Worm (Caenorhabditis elegans): Measurements from ENCODE around the gene srz-97.

Gene srz-97

ce11 chrV:14480533-14480932 lies 12.5 kb upstream of the srz-97 start:
- TF ChIP-seq fos-1 (tag; optimal IDR thresholded peaks at IDR 0.05) (no peak), snpc-4 (tag; optimal IDR thresholded peaks at IDR 0.05) (no peak), nhr-11 (tag; optimal IDR thresholded peaks at IDR 0.05) (no peak), lin-13 (GFP tag; optimal IDR thresholded peaks at IDR 0.05) (no peak), ztf-1 (GFP tag; conservative IDR thresholded peaks at IDR 0.05) (no peak), dmd-4 (tag; optimal IDR thresholded peaks at IDR 0.05) (no peak), zag-1 (tag; optimal IDR thresholded peaks at IDR 0.05) (no peak), ama-1 (optimal IDR thresholded peaks at IDR 0.05) (no peak), C34F6.9 (tag; optimal IDR thresholded peaks at IDR 0.05) (no peak), ztf-4 (tag; optimal IDR thresholded peaks at IDR 0.05) (no peak), unc-55 (GFP tag; optimal IDR thresholded peaks at IDR 0.05) (no peak), lin-39 (tag; optimal IDR thresholded peaks at IDR 0.05) (no peak), nhr-237 (tag; optimal IDR thresholded peaks at IDR 0.05) (no peak), lin-11 (tag; optimal IDR thresholded peaks at IDR 0.05) (no peak), nhr-129 (tag; optimal IDR thresholded peaks at IDR 0.05) (no peak)

DNA sequence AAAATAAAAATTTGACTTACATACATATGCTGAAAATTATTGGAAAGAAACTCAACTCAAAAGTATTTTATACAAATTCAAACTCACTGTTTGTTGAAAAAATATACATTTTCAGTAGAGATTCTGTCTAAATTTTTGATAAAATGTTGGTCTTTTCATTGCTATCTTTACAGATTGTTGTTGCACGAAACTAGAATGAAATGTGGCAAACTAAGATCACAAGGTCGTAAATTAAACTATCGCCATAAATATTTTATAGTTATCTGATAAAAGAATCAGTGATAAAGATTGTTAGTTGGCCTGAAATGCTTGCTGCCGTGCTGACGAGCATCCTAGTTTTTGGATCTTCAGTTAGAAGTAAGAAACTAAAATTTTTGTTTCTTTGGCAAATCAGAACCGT lies 10.9 kb upstream of the srz-97 start, which contains the start of gene clec-55:
Gene clec-55 (plus strand): TSS at position 301 of the 400 bp plus-strand sequence.
- TF ChIP-seq nhr-77 (tag; optimal IDR thresholded peaks at IDR 0.05) (no peak), egl-27 (tag; optimal IDR thresholded peaks at IDR 0.05) (no peak), nhr-23 (tag; optimal IDR thresholded peaks at IDR 0.05) (no peak), unc-55 (GFP tag; optimal IDR thresholded peaks at IDR 0.05) (no peak), gmeb-1 (tag; optimal IDR thresholded peaks at IDR 0.05) (no peak), sma-9 (GFP tag; optimal IDR thresholded peaks at IDR 0.05) (no peak), sma-9 (tag; optimal IDR thresholded peaks at IDR 0.05) (no peak), skn-1 (tag; optimal IDR thresholded peaks at IDR 0.05) (no peak), alr-1 (tag; optimal IDR thresholded peaks at IDR 0.05) (no peak), ceh-82 (tag; optimal IDR thresholded peaks at IDR 0.05) (no peak), nhr-237 (tag; optimal IDR thresholded peaks at IDR 0.05) (no peak), ztf-1 (GFP tag; conservative IDR thresholded peaks at IDR 0.05) (no peak), nhr-11 (tag; optimal IDR thresholded peaks at IDR 0.05) (no peak), ceh-16 (tag; optimal IDR thresholded peaks at IDR 0.05) (no peak), nhr-12 (tag; optimal IDR thresholded peaks at IDR 0.05) (no peak), unc-62 (GFP tag; optimal IDR thresholded peaks at IDR 0.05) (no peak), ztf-4 (tag; optimal IDR thresholded peaks at IDR 0.05) (no peak)

ce11 chrV:14476680-14477079 lies 8.6 kb upstream of the srz-97 start, which contains the start of gene clec-54:
TSS of gene clec-54 (plus strand) at chrV:14476903.
- no peak for TF ChIP-seq unc-55 (GFP tag; optimal IDR thresholded peaks at IDR 0.05)
- TF ChIP-seq crh-2 (tag; optimal IDR thresholded peaks at IDR 0.05) = peak; percentile 35

ce11 chrV:14474099-14474498 lies 6.1 kb upstream of the srz-97 start, which contains the start of gene clec-56:
TSS of gene clec-56 (plus strand) at chrV:14474399.
- TF ChIP-seq nhr-23 (tag; optimal IDR thresholded peaks at IDR 0.05) (no peak), elt-1 (tag; optimal IDR thresholded peaks at IDR 0.05) (no peak), nhr-25 (tag; optimal IDR thresholded peaks at IDR 0.05) (no peak), nhr-12 (tag; optimal IDR thresholded peaks at IDR 0.05) (no peak), mdl-1 (tag; optimal IDR thresholded peaks at IDR 0.05) (no peak), ceh-16 (tag; optimal IDR thresholded peaks at IDR 0.05) (no peak)

DNA sequence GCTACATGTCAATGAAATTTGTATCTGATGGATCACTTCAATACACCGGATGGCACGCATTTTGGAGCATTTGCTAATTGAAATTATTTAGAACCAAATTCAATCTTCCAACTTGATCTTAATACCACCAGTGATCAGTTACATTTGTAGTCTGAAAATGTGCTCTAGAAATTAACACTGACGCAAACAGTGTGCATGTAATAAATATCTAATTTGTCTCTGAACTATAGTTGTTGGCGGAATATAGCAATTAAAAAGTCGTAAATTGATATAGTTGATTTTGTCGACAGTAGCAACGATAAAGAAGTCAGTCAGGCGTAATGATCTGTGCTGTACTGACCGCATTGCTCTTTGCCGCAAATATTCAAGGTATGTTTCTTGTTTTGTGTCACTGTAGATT lies 4.2 kb upstream of the srz-97 start, which contains the start of gene clec-227:
Gene clec-227 (plus strand): TSS at position 301 of the 400 bp plus-strand sequence.
- TF ChIP-seq snpc-4 (tag; optimal IDR thresholded peaks at IDR 0.05) (no peak), R02D3.7 (tag; optimal IDR thresholded peaks at IDR 0.05) (no peak), unc-39 (tag; optimal IDR thresholded peaks at IDR 0.05) (no peak), lin-39 (tag; optimal IDR thresholded peaks at IDR 0.05) (no peak), C34F6.9 (tag; optimal IDR thresholded peaks at IDR 0.05) (no peak), ztf-4 (tag; optimal IDR thresholded peaks at IDR 0.05) (no peak), mbf-1 (tag; optimal IDR thresholded peaks at IDR 0.05) (no peak), zag-1 (tag; optimal IDR thresholded peaks at IDR 0.05) (no peak), egl-27 (tag; optimal IDR thresholded peaks at IDR 0.05) (no peak), mdl-1 (tag; optimal IDR thresholded peaks at IDR 0.05) (no peak), elt-3 (tag; optimal IDR thresholded peaks at IDR 0.05) (no peak), unc-62 (GFP tag; optimal IDR thresholded peaks at IDR 0.05) (no peak), nhr-77 (tag; optimal IDR thresholded peaks at IDR 0.05) (no peak), nhr-23 (tag; optimal IDR thresholded peaks at IDR 0.05) (no peak), ama-1 (optimal IDR thresholded peaks at IDR 0.05) (no peak), alr-1 (tag; optimal IDR thresholded peaks at IDR 0.05) (no peak), aly-2 (tag; optimal IDR thresholded peaks at IDR 0.05) (no peak), nhr-25 (tag; optimal IDR thresholded peaks at IDR 0.05) (no peak)

All from whole organism, L2 larva.